Fruit fly (Drosophila melanogaster) whole organism, embryonic: Measurements from ENCODE around the gene CG34149.

Source experiments
- Abd-B ChIP-seq: fragments of 200-800 bp; sonication (Bioruptor generic); optimal IDR thresholded peaks from 2 replicates; lab custom pipeline; 2018; ENCODE audit warnings: missing biosample characterization, mild to moderate bottlenecking, missing genetic modification characterization, moderate library complexity
- Adf1 ChIP-seq: fragments of 200-800 bp; sonication (Bioruptor generic); IDR thresholded peaks from 2 replicates; pipeline ENCODE4 v1.3.6; 2022; ENCODE audit warnings: missing biosample characterization, missing genetic modification characterization
- Antp ChIP-seq: fragments of 200-800 bp; sonication (Bioruptor generic); optimal IDR thresholded peaks from 3 replicates; lab custom pipeline; 2016; ENCODE audit warnings: missing biosample characterization, missing genetic modification characterization
- Asciz ChIP-seq: fragments of 200-800 bp; sonication (Bioruptor generic); optimal IDR thresholded peaks from 2 replicates; lab custom pipeline; 2017; ENCODE audit warnings: missing biosample characterization, mild to moderate bottlenecking, missing genetic modification characterization, missing genetic modification reagents
- CG10462 ChIP-seq: fragments of 200-800 bp; sonication (Bioruptor generic); optimal IDR thresholded peaks from 2 replicates; lab custom pipeline; 2016; ENCODE audit warnings: missing biosample characterization, missing genetic modification characterization
- CG11093 ChIP-seq: fragments of 200-800 bp; sonication (Bioruptor generic); IDR thresholded peaks from 3 replicates; pipeline ENCODE4 v1.3.6; 2022; ENCODE audit warnings: missing biosample characterization, missing genetic modification characterization
- CG11456 ChIP-seq: fragments of 200-800 bp; sonication (Bioruptor generic); IDR thresholded peaks from 3 replicates; pipeline ENCODE4 v1.3.6; 2022; ENCODE audit warnings: missing biosample characterization, missing genetic modification characterization
- CG12071 ChIP-seq: fragments of 200-800 bp; sonication (Bioruptor generic); optimal IDR thresholded peaks from 3 replicates; lab custom pipeline; 2018; ENCODE audit warnings: missing biosample characterization, mild to moderate bottlenecking, missing genetic modification characterization
- CG13287 ChIP-seq: fragments of 200-800 bp; sonication (Bioruptor generic); IDR thresholded peaks from 2 replicates; pipeline ENCODE4 v1.3.6; 2022; ENCODE audit warnings: missing biosample characterization, missing genetic modification characterization; ENCODE audit not compliant: partially characterized antibody
- CG13296 ChIP-seq: fragments of 200-800 bp; sonication (Bioruptor generic); optimal IDR thresholded peaks from 3 replicates; lab custom pipeline; 2018; ENCODE audit warnings: missing biosample characterization, mild to moderate bottlenecking, missing genetic modification characterization
- CG17186 ChIP-seq: fragments of 200-800 bp; sonication (Bioruptor generic); optimal IDR thresholded peaks from 3 replicates; lab custom pipeline; 2017; ENCODE audit warnings: missing biosample characterization, missing genetic modification reagents, missing genetic modification characterization
- CG17829 ChIP-seq: fragments of 200-800 bp; optimal IDR thresholded peaks from 2 replicates; lab custom pipeline; 2019; ENCODE audit warnings: missing biosample characterization, mild to moderate bottlenecking, missing genetic modification characterization, moderate library complexity
- CG2129 ChIP-seq: fragments of 200-800 bp; sonication (Bioruptor generic); IDR thresholded peaks from 2 replicates; pipeline ENCODE4 v1.3.6; 2022; ENCODE audit warnings: missing biosample characterization, missing genetic modification characterization; ENCODE audit not compliant: partially characterized antibody
- CG2199 ChIP-seq: fragments of 200-800 bp; sonication (Bioruptor generic); IDR thresholded peaks from 3 replicates; pipeline ENCODE4 v1.3.6; 2022; ENCODE audit warnings: missing biosample characterization, missing genetic modification characterization
- CG3065 ChIP-seq: fragments of 200-800 bp; sonication (Bioruptor generic); optimal IDR thresholded peaks from 2 replicates; lab custom pipeline; 2016; ENCODE audit warnings: missing biosample characterization, missing genetic modification characterization
- CG3838 ChIP-seq: fragments of 200-800 bp; sonication (Bioruptor generic); optimal IDR thresholded peaks from 3 replicates; lab custom pipeline; 2016; ENCODE audit warnings: missing biosample characterization, missing genetic modification characterization
- CG8359 ChIP-seq: fragments of 200-800 bp; sonication (Bioruptor generic); optimal IDR thresholded peaks from 2 replicates; lab custom pipeline; 2017; ENCODE audit warnings: missing biosample characterization, mild to moderate bottlenecking, missing genetic modification characterization, borderline replicate concordance
- D ChIP-seq, 2 experiments: fragments of 200-800 bp in 1 of 2; fragments of >200 bp in 1 of 2; sonication (Bioruptor generic) in 1 of 2; optimal IDR thresholded peaks; 2 replicates in 1 of 2; 3 replicates in 1 of 2; lab custom pipeline; 2017; ENCODE audit warnings: mild to moderate bottlenecking in 1 of 2, missing biosample characterization in 1 of 2, missing genetic modification characterization in 1 of 2, missing genetic modification reagents in 1 of 2
- Dfd ChIP-seq, 2 experiments: fragments of >200 bp; optimal IDR thresholded peaks; 2 replicates each; lab custom pipeline; 2017; ENCODE audit warnings: missing biosample characterization in 2 of 2, missing genetic modification characterization in 2 of 2
- HLH54F ChIP-seq: fragments of 200-800 bp; sonication (Bioruptor generic); optimal IDR thresholded peaks from 3 replicates; lab custom pipeline; 2016; ENCODE audit warnings: missing biosample characterization, missing genetic modification characterization
- Hand ChIP-seq: fragments of 200-800 bp; sonication (Bioruptor generic); optimal IDR thresholded peaks from 2 replicates; lab custom pipeline; 2017; ENCODE audit warnings: mild to moderate bottlenecking, missing biosample characterization, missing genetic modification reagents, missing genetic modification characterization
- Hr3 ChIP-seq: fragments of 200-800 bp; sonication (Bioruptor generic); optimal IDR thresholded peaks from 3 replicates; lab custom pipeline; 2016; ENCODE audit warnings: missing biosample characterization, missing genetic modification characterization
- Hr51 ChIP-seq, 2 experiments: fragments of 200-800 bp; sonication (Bioruptor generic); optimal IDR thresholded peaks; 2 replicates in 1 of 2; 3 replicates in 1 of 2; lab custom pipeline; 2016 to 2018; ENCODE audit warnings: missing biosample characterization in 2 of 2, missing genetic modification characterization in 2 of 2, mild to moderate bottlenecking in 1 of 2, moderate library complexity in 1 of 2
- Mad ChIP-seq: fragments of 200-800 bp; sonication (Bioruptor generic); optimal IDR thresholded peaks from 2 replicates; lab custom pipeline; 2016; ENCODE audit warnings: missing biosample characterization, missing genetic modification characterization
- Max ChIP-seq: fragments of 200-800 bp; sonication (Bioruptor generic); optimal IDR thresholded peaks from 2 replicates; lab custom pipeline; 2016; ENCODE audit warnings: missing biosample characterization, mild to moderate bottlenecking, missing genetic modification characterization
- Neu2 ChIP-seq: fragments of 200-800 bp; sonication (Bioruptor generic); optimal IDR thresholded peaks from 3 replicates; lab custom pipeline; 2016; ENCODE audit warnings: missing biosample characterization, missing genetic modification characterization, borderline replicate concordance
- Opbp ChIP-seq: fragments of 200-800 bp; sonication (Bioruptor generic); IDR thresholded peaks from 3 replicates; pipeline ENCODE4 v1.3.6; 2022; ENCODE audit warnings: missing biosample characterization, missing genetic modification characterization; ENCODE audit not compliant: partially characterized antibody
- Side ChIP-seq: fragments of 200-800 bp; sonication (Bioruptor generic); optimal IDR thresholded peaks from 2 replicates; lab custom pipeline; 2016; ENCODE audit warnings: missing biosample characterization, missing genetic modification characterization
- Trl ChIP-seq, 3 experiments: fragments of >200 bp in 2 of 3; fragments of 200-800 bp in 1 of 3; sonication (Bioruptor generic) in 1 of 3; optimal IDR thresholded peaks; 2 replicates in 1 of 3; 3 replicates in 2 of 3; lab custom pipeline; 2016 to 2017; ENCODE audit warnings: missing biosample characterization in 1 of 3, missing genetic modification characterization in 1 of 3
- Xrp1 ChIP-seq: fragments of 200-800 bp; sonication (Bioruptor generic); IDR thresholded peaks from 2 replicates; pipeline ENCODE4 v1.3.6; 2022; ENCODE audit warnings: missing biosample characterization, missing genetic modification characterization
- ap ChIP-seq: fragments of 200-800 bp; sonication (Bioruptor generic); IDR thresholded peaks from 2 replicates; pipeline ENCODE4 v1.3.6; 2022; ENCODE audit warnings: missing biosample characterization, missing genetic modification characterization
- bsh ChIP-seq, 2 experiments: fragments of 200-800 bp; sonication (Bioruptor generic); optimal IDR thresholded peaks; 2 replicates each; lab custom pipeline; 2017 to 2018; ENCODE audit warnings: mild to moderate bottlenecking in 2 of 2, missing biosample characterization in 2 of 2, missing genetic modification characterization in 2 of 2, moderate library complexity in 1 of 2
- cad ChIP-seq: fragments of >200 bp; optimal IDR thresholded peaks from 2 replicates; lab custom pipeline; 2017; ENCODE audit warnings: missing biosample characterization, missing genetic modification characterization
- ci ChIP-seq: fragments of 200-800 bp; sonication (Bioruptor generic); IDR thresholded peaks from 3 replicates; pipeline ENCODE4 v1.3.6; 2022; ENCODE audit warnings: missing biosample characterization, missing genetic modification characterization
- dm ChIP-seq: fragments of 200-800 bp; sonication (Bioruptor generic); optimal IDR thresholded peaks from 3 replicates; lab custom pipeline; 2016; ENCODE audit warnings: missing biosample characterization, missing genetic modification characterization
- eyg ChIP-seq: fragments of 200-800 bp; sonication (Bioruptor generic); optimal IDR thresholded peaks from 3 replicates; lab custom pipeline; 2016; ENCODE audit warnings: missing biosample characterization, missing genetic modification characterization
- fd96Cb ChIP-seq: fragments of 200-800 bp; sonication (Bioruptor generic); optimal IDR thresholded peaks from 2 replicates; lab custom pipeline; 2018; ENCODE audit warnings: missing biosample characterization, mild to moderate bottlenecking, missing genetic modification characterization, moderate library complexity
- gfzf ChIP-seq: fragments of 200-800 bp; sonication (Bioruptor generic); optimal IDR thresholded peaks from 2 replicates; lab custom pipeline; 2016; ENCODE audit warnings: missing biosample characterization, mild to moderate bottlenecking, missing genetic modification characterization, moderate library complexity
- lov ChIP-seq, 2 experiments: fragments of 200-800 bp in 1 of 2; fragments of >200 bp in 1 of 2; sonication (Bioruptor generic) in 1 of 2; IDR thresholded peaks in 1 of 2; optimal IDR thresholded peaks in 1 of 2; 2 replicates in 1 of 2; 3 replicates in 1 of 2; pipeline versions ENCODE4 v1.3.6 to Lab custom; 2017 to 2022; ENCODE audit warnings: missing biosample characterization in 1 of 2, missing genetic modification characterization in 1 of 2
- nom ChIP-seq: fragments of 200-800 bp; sonication (Bioruptor generic); optimal IDR thresholded peaks from 2 replicates; lab custom pipeline; 2017; ENCODE audit warnings: missing biosample characterization, missing genetic modification characterization, mild to moderate bottlenecking, moderate library complexity, missing genetic modification reagents
- psq ChIP-seq: fragments of 200-800 bp; sonication (Bioruptor generic); optimal IDR thresholded peaks from 2 replicates; lab custom pipeline; 2017; ENCODE audit warnings: missing biosample characterization, missing genetic modification characterization
- slp2 ChIP-seq: fragments of 200-800 bp; sonication (Bioruptor generic); optimal IDR thresholded peaks from 2 replicates; lab custom pipeline; 2016; ENCODE audit warnings: missing biosample characterization, missing genetic modification characterization
- tll ChIP-seq, 2 experiments: fragments of 200-800 bp in 1 of 2; fragments of >200 bp in 1 of 2; sonication (Bioruptor generic) in 1 of 2; optimal IDR thresholded peaks; 2 replicates each; lab custom pipeline; 2017 to 2019; ENCODE audit warnings: missing biosample characterization in 2 of 2, missing genetic modification characterization in 2 of 2, mild to moderate bottlenecking in 1 of 2, moderate library complexity in 1 of 2
- tna ChIP-seq: fragments of 200-800 bp; sonication (Bioruptor generic); IDR thresholded peaks from 2 replicates; pipeline ENCODE4 v1.3.6; 2022; ENCODE audit warnings: missing biosample characterization, missing genetic modification characterization; ENCODE audit not compliant: partially characterized antibody
- vfl ChIP-seq: fragments of 200-800 bp; sonication (Bioruptor generic); optimal IDR thresholded peaks from 2 replicates; lab custom pipeline; 2016; ENCODE audit warnings: missing biosample characterization, missing genetic modification characterization

CG34149 gene

dm6 chr3R:22356464-22357410 lies 23.2 kb upstream of the CG34149 start, which contains the start of gene Sar1 (continued):
- TF ChIP-seq D (optimal IDR thresholded peaks at IDR 0.05; lab: Kevin White, UChicago) (peak; percentile 61), D (GFP tag; optimal IDR thresholded peaks at IDR 0.05; lab: Kevin White, UChicago) (no peak), CG13287 (GFP tag; lab: Robert Waterston, UW) (peak; percentile 98), vfl (GFP tag; lab: Kevin White, UChicago) (no peak), tna (GFP tag; lab: Robert Waterston, UW) (peak; percentile 69), Mad (GFP tag; lab: Kevin White, UChicago) (peak; percentile 63), fd96Cb (no peak), CG12071 (no peak), Max (GFP tag; lab: Kevin White, UChicago) (no peak), Xrp1 (GFP tag; lab: Robert Waterston, UW) (no peak), CG2129 (GFP tag; lab: Robert Waterston, UW) (peak; percentile 92), ci (GFP tag; lab: Robert Waterston, UW) (peak; percentile 40; the same call in 1 of the 3 replicates), Opbp (GFP tag; lab: Robert Waterston, UW) (peak; percentile 97), CG3838 (no peak), CG17829 (tag; lab: Kevin White, UChicago) (peak; percentile 50), Trl (optimal IDR thresholded peaks at IDR 0.05; lab: Kevin White, UChicago) (no peak), Trl (GFP tag; optimal IDR thresholded peaks at IDR 0.05; lab: Kevin White, UChicago) (peak; percentile 4), bsh (GFP tag; optimal IDR thresholded peaks at IDR 0.05; lab: Kevin White, UChicago) (no peak), nom (GFP tag; lab: Kevin White, UChicago) (peak; percentile 37), Dfd (GFP tag; optimal IDR thresholded peaks at IDR 0.05; lab: Kevin White, UChicago) (peak in 1 of 2 experiments; percentile 16), lov (optimal IDR thresholded peaks at IDR 0.05; lab: Kevin White, UChicago) (no peak), lov (GFP tag; IDR thresholded peaks at IDR 0.05; lab: Robert Waterston, UW) (no peak), psq (no peak), CG17186 (GFP tag; lab: Kevin White, UChicago) (peak; percentile 64), ap (GFP tag; lab: Robert Waterston, UW) (no peak), Hr3 (GFP tag; lab: Kevin White, UChicago) (peak; percentile 12), CG3065 (GFP tag; lab: Kevin White, UChicago) (peak; percentile 18), CG13296 (GFP tag; lab: Kevin White, UChicago) (no peak), CG11456 (GFP tag; lab: Robert Waterston, UW) (peak; percentile 69; the same call in 2 of the 3 replicates), CG10462 (GFP tag; lab: Kevin White, UChicago) (no peak), Hr51 (GFP tag; optimal IDR thresholded peaks at IDR 0.05; lab: Kevin White, UChicago) (peak in 1 of 2 experiments; percentile 32), tll (GFP tag; optimal IDR thresholded peaks at IDR 0.05; lab: Kevin White, UChicago) (peak in 1 of 2 experiments; percentile 53), Asciz (GFP tag; lab: Kevin White, UChicago) (no peak), eyg (GFP tag; lab: Kevin White, UChicago) (no peak), gfzf (GFP tag; lab: Kevin White, UChicago) (peak; percentile 99), Hand (no peak), Side (no peak), dm (GFP tag; lab: Kevin White, UChicago) (peak; percentile 59), Neu2 (GFP tag; lab: Kevin White, UChicago) (no peak), cad (GFP tag; lab: Kevin White, UChicago) (no peak), slp2 (GFP tag; lab: Kevin White, UChicago) (peak; percentile 3), CG11093 (GFP tag; lab: Robert Waterston, UW) (no peak; the same call in 2 of the 3 replicates), CG8359 (GFP tag; lab: Kevin White, UChicago) (no peak), HLH54F (GFP tag; lab: Kevin White, UChicago) (peak; percentile 23), Adf1 (GFP tag; lab: Robert Waterston, UW) (no peak; the same call in 1 of the 2 replicates), CG2199 (GFP tag; lab: Robert Waterston, UW) (no peak), Abd-B (peak; percentile 42), Antp (GFP tag; lab: Kevin White, UChicago) (peak; percentile 33)
